Worm (Caenorhabditis elegans) whole organism, L1 larva: ENCODE results near the gene C23H3.2.
A peak's percentile ranks its signal among the peaks of the same experiment; 100 is the strongest.

Experiments
- blmp-1 ChIP-seq: fragments of 150-350 bp; optimal IDR thresholded peaks from 2 replicates; lab custom pipeline; 2014; ENCODE audit warnings: missing biosample characterization, missing genetic modification characterization
- ceh-8 ChIP-seq: fragments of 200-800 bp; sonication (Bioruptor generic); optimal IDR thresholded peaks from 2 replicates; lab custom pipeline; 2018; ENCODE audit warnings: mild to moderate bottlenecking, missing genetic modification characterization, moderate library complexity, missing compliant biosample characterization
- ceh-90 ChIP-seq: sonication (generic microtip); optimal IDR thresholded peaks from 2 replicates; lab custom pipeline; 2016; ENCODE audit warnings: missing genetic modification characterization, missing compliant biosample characterization
- efl-3 ChIP-seq: fragments of 200-800 bp; sonication (Bioruptor generic); optimal IDR thresholded peaks from 2 replicates; lab custom pipeline; 2018; ENCODE audit warnings: mild to moderate bottlenecking, missing genetic modification characterization, missing compliant biosample characterization
- ets-5 ChIP-seq: fragments of 200-800 bp; sonication (Bioruptor generic); IDR thresholded peaks from 2 replicates; pipeline ENCODE4 v1.3.6; 2022; ENCODE audit warnings: missing genetic modification characterization, missing compliant biosample characterization
- grh-1 ChIP-seq: fragments of 200-800 bp; sonication (Bioruptor generic); IDR thresholded peaks from 2 replicates; pipeline ENCODE4 v1.3.6; 2022; ENCODE audit warnings: missing genetic modification reagents, missing genetic modification characterization, missing compliant biosample characterization
- hlh-17 ChIP-seq: fragments of 200-800 bp; sonication (Bioruptor generic); optimal IDR thresholded peaks from 2 replicates; lab custom pipeline; 2018; ENCODE audit warnings: missing genetic modification characterization, mild to moderate bottlenecking, missing compliant biosample characterization, moderate library complexity, borderline replicate concordance
- lin-14 ChIP-seq: fragments of 200-800 bp; sonication (Bioruptor generic); optimal IDR thresholded peaks from 2 replicates; lab custom pipeline; 2018; ENCODE audit warnings: mild to moderate bottlenecking, missing genetic modification characterization, moderate library complexity, missing compliant biosample characterization
- lir-3 ChIP-seq: sonication (generic microtip); optimal IDR thresholded peaks from 2 replicates; lab custom pipeline; 2016; ENCODE audit warnings: mild to moderate bottlenecking, missing genetic modification characterization, moderate library complexity, missing compliant biosample characterization; ENCODE audit not compliant: poor library complexity
- mdl-1 ChIP-seq, 2 experiments: fragments of 150-350 bp; optimal IDR thresholded peaks; 2 replicates each; lab custom pipeline; 2014 to 2017; ENCODE audit warnings: missing biosample characterization in 2 of 2, missing genetic modification characterization in 2 of 2, inconsistent platforms in 1 of 2
- nhr-11 ChIP-seq: fragments of 150-350 bp; optimal IDR thresholded peaks from 2 replicates; lab custom pipeline; 2014; ENCODE audit warnings: missing biosample characterization, missing genetic modification characterization
- nhr-20 ChIP-seq: sonication (generic microtip); optimal IDR thresholded peaks from 2 replicates; lab custom pipeline; 2016; ENCODE audit warnings: mild to moderate bottlenecking, missing genetic modification characterization, missing compliant biosample characterization
- nhr-85 ChIP-seq: sonication (generic microtip); peaks from one replicate; lab custom pipeline; 2016; ENCODE audit warnings: missing genetic modification characterization, inconsistent platforms, missing compliant biosample characterization
- pag-3 ChIP-seq: sonication (generic microtip); optimal IDR thresholded peaks from 2 replicates; lab custom pipeline; 2017; ENCODE audit warnings: missing genetic modification characterization, mild to moderate bottlenecking, missing compliant biosample characterization, antibody characterized with exemption, borderline replicate concordance; ENCODE audit not compliant: insufficient read depth
- pqm-1 ChIP-seq: sonication (generic microtip); optimal IDR thresholded peaks from 3 replicates; lab custom pipeline; 2017; ENCODE audit warnings: missing biosample characterization, missing genetic modification characterization
- skn-1 ChIP-seq: fragments of 150-350 bp; optimal IDR thresholded peaks from 2 replicates; lab custom pipeline; 2014; ENCODE audit warnings: missing biosample characterization, missing genetic modification characterization
- snpc-4 ChIP-seq: fragments of 150-350 bp; optimal IDR thresholded peaks from 2 replicates; lab custom pipeline; 2014; ENCODE audit warnings: missing biosample characterization, missing genetic modification characterization
- sup-37 ChIP-seq: fragments of 200-800 bp; sonication (Bioruptor generic); optimal IDR thresholded peaks from 2 replicates; lab custom pipeline; 2018; ENCODE audit warnings: mild to moderate bottlenecking, missing genetic modification characterization, missing compliant biosample characterization
- tbx-2 ChIP-seq: sonication (generic microtip); optimal IDR thresholded peaks from 2 replicates; lab custom pipeline; 2016; ENCODE audit warnings: missing genetic modification characterization, missing compliant biosample characterization
- unc-62 ChIP-seq: fragments of 150-350 bp; optimal IDR thresholded peaks from 2 replicates; lab custom pipeline; 2014; ENCODE audit warnings: missing biosample characterization, missing genetic modification reagents, missing genetic modification characterization
- unc-98 ChIP-seq: fragments of 200-800 bp; sonication (Bioruptor generic); IDR thresholded peaks from 2 replicates; pipeline ENCODE4 v1.3.6; 2022; ENCODE audit warnings: missing genetic modification characterization, missing compliant biosample characterization
- xbp-1 ChIP-seq: sonication (generic microtip); optimal IDR thresholded peaks from 2 replicates; lab custom pipeline; 2016; ENCODE audit warnings: missing genetic modification characterization, missing compliant biosample characterization
- ztf-4 ChIP-seq: fragments of 150-350 bp; optimal IDR thresholded peaks from 2 replicates; lab custom pipeline; 2014; ENCODE audit warnings: missing biosample characterization, missing genetic modification characterization

The C23H3.2 gene

DNA sequence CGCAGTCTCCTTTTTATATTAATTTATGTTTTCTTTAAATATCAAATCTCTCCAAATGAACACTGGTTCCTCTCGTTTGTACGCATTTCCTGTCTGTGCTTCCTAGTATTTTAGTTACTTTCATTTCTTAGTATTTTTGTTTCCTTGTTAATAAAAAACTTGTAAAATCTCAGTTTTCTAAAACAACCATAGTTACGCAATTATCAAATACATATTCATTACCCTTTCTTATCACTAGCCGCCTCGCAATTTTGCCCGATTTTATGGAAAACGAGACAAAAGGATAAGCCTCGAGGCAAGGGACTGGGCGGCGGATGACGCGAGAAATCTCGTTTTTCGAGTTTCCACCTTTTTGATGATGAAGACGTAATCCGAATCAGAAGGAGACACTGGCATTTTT, 50.2 kb downstream of the C23H3.2 start, which contains the start of gene C50D2.1:
Gene C50D2.1, plus strand, starts transcription at position 301 of the 400 bp plus-strand sequence.
- TF ChIP-seq skn-1 (tag; lab: Kevin White, UChicago) (no peak), unc-62 (GFP tag; lab: Kevin White, UChicago) (no peak), snpc-4 (tag; lab: Kevin White, UChicago) (no peak), xbp-1 (tag; lab: Kevin White, UChicago) (no peak), pag-3 (no peak), lir-3 (tag; lab: Kevin White, UChicago) (no peak), ceh-8 (GFP tag; lab: Kevin White, UChicago) (no peak), lin-14 (GFP tag; lab: Kevin White, UChicago) (no peak), hlh-17 (GFP tag; lab: Kevin White, UChicago) (no peak), mdl-1 (tag; optimal IDR thresholded peaks at IDR 0.05; lab: Kevin White, UChicago) (no peak)

DNA sequence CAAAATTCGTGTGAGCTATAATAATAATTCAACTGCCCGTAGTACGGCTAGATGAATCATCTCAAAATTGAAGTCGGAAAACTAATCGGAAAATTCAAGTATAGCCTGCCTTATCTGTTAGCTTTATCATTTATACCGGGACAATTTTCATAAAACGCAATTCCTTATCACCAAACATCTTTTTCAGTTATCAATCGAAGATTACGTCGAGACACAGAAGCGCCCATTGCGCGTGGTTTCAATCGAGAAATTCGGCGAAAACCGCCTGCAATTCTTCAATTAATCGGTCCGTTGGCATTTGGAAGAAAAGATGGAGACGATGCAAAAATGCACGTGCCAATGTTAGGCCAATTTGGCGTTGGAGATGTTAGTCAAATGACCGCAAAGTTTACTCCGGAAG, 51.1 kb downstream of the C23H3.2 start:
- TF ChIP-seq grh-1 (GFP tag; lab: Robert Waterston, UW): no peak
- no peak for TF ChIP-seq ztf-4
- TF ChIP-seq unc-98 (GFP tag; lab: Robert Waterston, UW): no peak
- peak; percentile 5 for TF ChIP-seq nhr-20 (tag; lab: Kevin White, UChicago)
- TF ChIP-seq xbp-1 (tag; lab: Kevin White, UChicago): no peak
- TF ChIP-seq efl-3 (GFP tag; lab: Kevin White, UChicago): no peak
- no peak for TF ChIP-seq sup-37 (GFP tag; lab: Kevin White, UChicago)
- peak; percentile 21 for TF ChIP-seq pqm-1 (tag; lab: Kevin White, UChicago)
- TF ChIP-seq tbx-2 (tag; lab: Kevin White, UChicago): no peak
- TF ChIP-seq nhr-85 (tag; lab: Kevin White, UChicago): peak; percentile 70
- TF ChIP-seq blmp-1 (tag; lab: Kevin White, UChicago): peak; percentile 37
- TF ChIP-seq mdl-1 (tag; optimal IDR thresholded peaks at IDR 0.05; lab: Kevin White, UChicago): peak in 1 of 2 experiments; percentile 31
- no peak for TF ChIP-seq ceh-90
- no peak for TF ChIP-seq nhr-11
- no peak for TF ChIP-seq ets-5 (GFP tag; lab: Robert Waterston, UW)
